Fruit fly (Drosophila melanogaster) whole organism, embryonic: ENCODE measurements around the gene nst.

Source experiments
- Ada2b ChIP-seq: fragments of 200-800 bp; sonication (Bioruptor generic); IDR thresholded peaks from 2 replicates; pipeline ENCODE4 v1.3.6; 2022; ENCODE audit warnings: missing biosample characterization, missing genetic modification characterization
- Aef1 ChIP-seq: fragments of 200-800 bp; sonication (Bioruptor generic); IDR thresholded peaks from 3 replicates; pipeline ENCODE4 v1.3.6; 2022; ENCODE audit warnings: missing biosample characterization, missing genetic modification characterization
- B-H1 ChIP-seq: fragments of 200-800 bp; sonication (Bioruptor generic); IDR thresholded peaks from 3 replicates; pipeline ENCODE4 v1.3.6; 2022; ENCODE audit warnings: missing biosample characterization, missing genetic modification characterization
- CG10321 ChIP-seq: fragments of 200-800 bp; sonication (Bioruptor generic); IDR thresholded peaks from 2 replicates; pipeline ENCODE4 v1.3.6; 2022; ENCODE audit warnings: missing biosample characterization, missing genetic modification characterization
- CG10565 ChIP-seq: fragments of 200-800 bp; sonication (Bioruptor generic); optimal IDR thresholded peaks from 3 replicates; lab custom pipeline; 2016; ENCODE audit warnings: missing biosample characterization, mild to moderate bottlenecking, missing genetic modification characterization
- CG10959 ChIP-seq: fragments of 200-800 bp; sonication (Bioruptor generic); IDR thresholded peaks from 2 replicates; pipeline ENCODE4 v1.3.6; 2022; ENCODE audit warnings: missing biosample characterization, missing genetic modification characterization
- CG11456 ChIP-seq: fragments of 200-800 bp; sonication (Bioruptor generic); IDR thresholded peaks from 3 replicates; pipeline ENCODE4 v1.3.6; 2022; ENCODE audit warnings: missing biosample characterization, missing genetic modification characterization
- CG12236 ChIP-seq: fragments of 200-800 bp; sonication (Bioruptor generic); optimal IDR thresholded peaks from 2 replicates; lab custom pipeline; 2016; ENCODE audit warnings: missing biosample characterization, missing genetic modification characterization
- CG14050 ChIP-seq: fragments of 200-800 bp; sonication (Bioruptor generic); IDR thresholded peaks from 3 replicates; pipeline ENCODE4 v1.3.6; 2022; ENCODE audit warnings: missing biosample characterization, missing genetic modification characterization
- CG14860 ChIP-seq: fragments of 200-800 bp; sonication (Bioruptor generic); IDR thresholded peaks from 3 replicates; pipeline ENCODE4 v1.3.6; 2022; ENCODE audit warnings: missing biosample characterization, missing genetic modification characterization; ENCODE audit not compliant: partially characterized antibody
- CG15073 ChIP-seq: fragments of 200-800 bp; sonication (Bioruptor generic); optimal IDR thresholded peaks from 2 replicates; lab custom pipeline; 2016; ENCODE audit warnings: missing biosample characterization, missing genetic modification characterization
- CG1529 ChIP-seq: fragments of 200-800 bp; sonication (Bioruptor generic); optimal IDR thresholded peaks from 3 replicates; lab custom pipeline; 2018; ENCODE audit warnings: missing biosample characterization, missing genetic modification characterization
- CG15479 ChIP-seq: fragments of 200-800 bp; sonication (Bioruptor generic); optimal IDR thresholded peaks from 3 replicates; lab custom pipeline; 2019; ENCODE audit warnings: missing biosample characterization, mild to moderate bottlenecking, missing genetic modification characterization, moderate library complexity
- CG16815 ChIP-seq: fragments of 200-800 bp; sonication (Bioruptor generic); optimal IDR thresholded peaks from 3 replicates; lab custom pipeline; 2017; ENCODE audit warnings: missing biosample characterization, mild to moderate bottlenecking, missing genetic modification characterization
- CG17328 ChIP-seq: fragments of 200-800 bp; sonication (Bioruptor generic); IDR thresholded peaks from 2 replicates; pipeline ENCODE4 v1.3.6; 2022; ENCODE audit warnings: missing biosample characterization, missing genetic modification characterization
- CG2116 ChIP-seq: fragments of 200-800 bp; sonication (Bioruptor generic); optimal IDR thresholded peaks from 3 replicates; lab custom pipeline; 2018; ENCODE audit warnings: missing biosample characterization, mild to moderate bottlenecking, missing genetic modification characterization
- CG2129 ChIP-seq: fragments of 200-800 bp; sonication (Bioruptor generic); IDR thresholded peaks from 2 replicates; pipeline ENCODE4 v1.3.6; 2022; ENCODE audit warnings: missing biosample characterization, missing genetic modification characterization; ENCODE audit not compliant: partially characterized antibody
- CG3281 ChIP-seq: fragments of 200-800 bp; sonication (Bioruptor generic); optimal IDR thresholded peaks from 3 replicates; lab custom pipeline; 2017; ENCODE audit warnings: missing biosample characterization, mild to moderate bottlenecking, missing genetic modification characterization
- CG4360 ChIP-seq: fragments of 200-800 bp; sonication (Bioruptor generic); IDR thresholded peaks from 2 replicates; pipeline ENCODE4 v1.3.6; 2022; ENCODE audit warnings: missing biosample characterization, missing genetic modification characterization
- CG4820 ChIP-seq: fragments of 200-800 bp; sonication (Bioruptor generic); optimal IDR thresholded peaks from 3 replicates; lab custom pipeline; 2016; ENCODE audit warnings: missing biosample characterization, missing genetic modification characterization
- CG6791 ChIP-seq: fragments of 200-800 bp; sonication (Bioruptor generic); IDR thresholded peaks from 3 replicates; pipeline ENCODE4 v1.3.6; 2022; ENCODE audit warnings: missing biosample characterization, missing genetic modification characterization; ENCODE audit not compliant: partially characterized antibody
- CG7372 ChIP-seq: fragments of 200-800 bp; sonication (Bioruptor generic); IDR thresholded peaks from 2 replicates; pipeline ENCODE4 v1.3.6; 2022; ENCODE audit warnings: missing biosample characterization, missing genetic modification characterization
- CG8281 ChIP-seq: fragments of 200-800 bp; sonication (Bioruptor generic); optimal IDR thresholded peaks from 2 replicates; lab custom pipeline; 2018; ENCODE audit warnings: missing biosample characterization, mild to moderate bottlenecking, missing genetic modification characterization, moderate library complexity
- Chrac-16 ChIP-seq: fragments of 200-800 bp; sonication (Bioruptor generic); optimal IDR thresholded peaks from 3 replicates; lab custom pipeline; 2016; ENCODE audit warnings: missing biosample characterization, missing genetic modification characterization
- ERR ChIP-seq: fragments of 200-800 bp; sonication (Bioruptor generic); optimal IDR thresholded peaks from 2 replicates; lab custom pipeline; 2016; ENCODE audit warnings: missing biosample characterization, missing genetic modification characterization
- GATAe ChIP-seq: fragments of 200-800 bp; sonication (Bioruptor generic); conservative IDR thresholded peaks from 2 replicates; pipeline ENCODE4 v1.3.6; 2022; ENCODE audit warnings: missing biosample characterization, missing genetic modification characterization
- HLHmδ ChIP-seq: fragments of 200-800 bp; sonication (Bioruptor generic); optimal IDR thresholded peaks from 2 replicates; lab custom pipeline; 2018; ENCODE audit warnings: missing biosample characterization, mild to moderate bottlenecking, missing genetic modification characterization, moderate library complexity
- Mad ChIP-seq: fragments of 200-800 bp; sonication (Bioruptor generic); optimal IDR thresholded peaks from 2 replicates; lab custom pipeline; 2016; ENCODE audit warnings: missing biosample characterization, missing genetic modification characterization
- NK7.1 ChIP-seq: fragments of 200-800 bp; sonication (Bioruptor generic); optimal IDR thresholded peaks from 3 replicates; lab custom pipeline; 2016; ENCODE audit warnings: missing biosample characterization, missing genetic modification characterization
- Nf-YB ChIP-seq: fragments of 200-800 bp; sonication (Bioruptor generic); optimal IDR thresholded peaks from 3 replicates; lab custom pipeline; 2019; ENCODE audit warnings: missing biosample characterization, mild to moderate bottlenecking, missing genetic modification characterization, moderate library complexity
- Rfx ChIP-seq: fragments of 200-800 bp; sonication (Bioruptor generic); IDR thresholded peaks from 2 replicates; pipeline ENCODE4 v1.3.6; 2022; ENCODE audit warnings: missing biosample characterization, missing genetic modification characterization
- Scr ChIP-seq: fragments of 200-800 bp; sonication (Bioruptor generic); IDR thresholded peaks from 2 replicates; pipeline ENCODE4 v1.3.6; 2022; ENCODE audit warnings: missing biosample characterization, missing genetic modification characterization; ENCODE audit not compliant: partially characterized antibody
- Six4 ChIP-seq: fragments of 200-800 bp; sonication (Bioruptor generic); optimal IDR thresholded peaks from 2 replicates; lab custom pipeline; 2016; ENCODE audit warnings: missing biosample characterization, missing genetic modification characterization
- bcd ChIP-seq: fragments of 200-800 bp; sonication (Bioruptor generic); optimal IDR thresholded peaks from 2 replicates; lab custom pipeline; 2017; ENCODE audit warnings: missing biosample characterization, mild to moderate bottlenecking, missing genetic modification characterization
- eyg ChIP-seq: fragments of 200-800 bp; sonication (Bioruptor generic); optimal IDR thresholded peaks from 3 replicates; lab custom pipeline; 2016; ENCODE audit warnings: missing biosample characterization, missing genetic modification characterization
- gsb ChIP-seq: fragments of 200-800 bp; sonication (Bioruptor generic); IDR thresholded peaks from 2 replicates; pipeline ENCODE4 v1.3.6; 2022; ENCODE audit warnings: missing biosample characterization, missing genetic modification characterization
- gsb-n ChIP-seq: fragments of 200-800 bp; sonication (Bioruptor generic); optimal IDR thresholded peaks from 3 replicates; lab custom pipeline; 2018; ENCODE audit warnings: missing biosample characterization, mild to moderate bottlenecking, missing genetic modification characterization
- ham ChIP-seq: fragments of 200-800 bp; sonication (Bioruptor generic); IDR thresholded peaks from 2 replicates; pipeline ENCODE4 v1.3.6; 2022; ENCODE audit warnings: missing biosample characterization, missing genetic modification characterization
- ken ChIP-seq: fragments of 200-800 bp; sonication (Bioruptor generic); IDR thresholded peaks from 3 replicates; pipeline ENCODE4 v1.3.6; 2022; ENCODE audit warnings: missing biosample characterization, missing genetic modification characterization
- lab ChIP-seq: fragments of 200-800 bp; sonication (Bioruptor generic); optimal IDR thresholded peaks from 3 replicates; lab custom pipeline; 2017; ENCODE audit warnings: missing biosample characterization, missing genetic modification characterization, mild to moderate bottlenecking, moderate library complexity, missing genetic modification reagents
- lmd ChIP-seq: fragments of 200-800 bp; sonication (Bioruptor generic); IDR thresholded peaks from 2 replicates; pipeline ENCODE4 v1.3.6; 2022; ENCODE audit warnings: missing biosample characterization, missing genetic modification characterization
- nerfin-1 ChIP-seq: fragments of 200-800 bp; sonication (Bioruptor generic); optimal IDR thresholded peaks from 3 replicates; lab custom pipeline; 2019; ENCODE audit warnings: missing biosample characterization, mild to moderate bottlenecking, missing genetic modification characterization, moderate library complexity
- otp ChIP-seq: fragments of 200-800 bp; sonication (Bioruptor generic); IDR thresholded peaks from 3 replicates; pipeline ENCODE4, ENCODE4 v1.3.6; 2022; ENCODE audit warnings: missing biosample characterization, missing genetic modification characterization
- pb ChIP-seq: fragments of 200-800 bp; sonication (Bioruptor generic); optimal IDR thresholded peaks from 3 replicates; lab custom pipeline; 2016; ENCODE audit warnings: missing biosample characterization, missing genetic modification characterization
- peb ChIP-seq: fragments of 200-800 bp; sonication (Bioruptor generic); IDR thresholded peaks from 2 replicates; pipeline ENCODE4 v1.3.6; 2022; ENCODE audit warnings: missing biosample characterization, missing genetic modification characterization
- pho ChIP-seq: fragments of 200-800 bp; sonication (Bioruptor generic); optimal IDR thresholded peaks from 2 replicates; lab custom pipeline; 2016; ENCODE audit warnings: missing biosample characterization, missing genetic modification characterization
- pros ChIP-seq: fragments of 200-800 bp; sonication (Bioruptor generic); optimal IDR thresholded peaks from 3 replicates; lab custom pipeline; 2019; ENCODE audit warnings: missing biosample characterization, mild to moderate bottlenecking, missing genetic modification characterization, moderate library complexity
- ranshi ChIP-seq: fragments of 200-800 bp; sonication (Bioruptor generic); IDR thresholded peaks from 2 replicates; pipeline ENCODE4 v1.3.6; 2022; ENCODE audit warnings: missing biosample characterization, missing genetic modification characterization
- slp2 ChIP-seq: fragments of 200-800 bp; sonication (Bioruptor generic); optimal IDR thresholded peaks from 2 replicates; lab custom pipeline; 2016; ENCODE audit warnings: missing biosample characterization, missing genetic modification characterization
- wor ChIP-seq: fragments of 200-800 bp; sonication (Bioruptor generic); IDR thresholded peaks from 2 replicates; pipeline ENCODE4 v1.3.6; 2022; ENCODE audit warnings: missing biosample characterization, missing genetic modification characterization
- zen2 ChIP-seq: fragments of 200-800 bp; sonication (Bioruptor generic); IDR thresholded peaks from 3 replicates; pipeline ENCODE4 v1.3.6; 2022; ENCODE audit warnings: missing biosample characterization, missing genetic modification characterization; ENCODE audit not compliant: partially characterized antibody

nst gene

DNA sequence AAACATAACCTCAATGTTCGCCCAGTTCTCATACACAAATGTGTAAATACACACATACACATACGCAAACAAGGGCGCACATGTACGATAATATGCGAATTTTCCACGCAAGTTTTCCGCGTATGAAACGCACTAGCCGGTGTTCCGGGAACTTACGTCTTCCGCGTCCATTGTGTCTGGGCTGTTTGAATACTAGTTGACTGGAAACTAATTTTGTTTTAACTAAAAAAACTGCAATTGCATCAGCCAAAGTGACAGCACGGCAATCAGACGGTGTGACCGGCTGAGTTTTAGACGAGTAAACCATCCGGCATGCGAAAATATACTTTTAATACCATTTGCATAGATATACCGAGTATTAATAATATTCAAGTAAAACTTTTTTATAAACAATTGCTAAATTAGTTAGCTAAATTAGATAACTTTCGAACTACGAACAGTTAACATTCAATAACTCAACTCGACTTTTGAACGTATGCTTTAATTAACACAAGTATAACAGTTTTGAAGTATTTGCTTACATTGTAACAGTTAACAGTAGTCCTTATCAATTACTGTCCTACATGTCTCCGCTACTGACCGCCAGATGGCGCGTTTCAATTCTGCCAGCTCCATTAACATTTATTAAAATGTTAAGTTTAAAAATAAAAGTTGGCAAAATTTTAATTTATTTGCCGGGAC, 3.4 kb downstream of the nst start, which contains the start of gene eIF2beta (continued):
- TF ChIP-seq zen2 (GFP tag; lab: Robert Waterston, UW) (no peak), lmd (GFP tag; lab: Robert Waterston, UW) (no peak), Nf-YB (GFP tag; lab: Kevin White, UChicago) (no peak), GATAe (GFP tag; lab: Robert Waterston, UW) (no peak), peb (GFP tag; lab: Robert Waterston, UW) (no peak), Ada2b (GFP tag; lab: Robert Waterston, UW) (no peak), CG8281 (tag; lab: Kevin White, UChicago) (no peak), Mad (GFP tag; lab: Kevin White, UChicago) (no peak), wor (GFP tag; lab: Robert Waterston, UW) (no peak), Six4 (GFP tag; lab: Kevin White, UChicago) (no peak), NK7.1 (GFP tag; lab: Kevin White, UChicago) (no peak), CG4360 (GFP tag; lab: Robert Waterston, UW) (no peak), gsb-n (tag; lab: Kevin White, UChicago) (no peak), gsb (GFP tag; lab: Robert Waterston, UW) (no peak), ERR (GFP tag; lab: Kevin White, UChicago) (no peak), lab (GFP tag; lab: Kevin White, UChicago) (peak; percentile 62), CG16815 (GFP tag; lab: Kevin White, UChicago) (no peak), CG2129 (GFP tag; lab: Robert Waterston, UW) (no peak), CG17328 (GFP tag; lab: Robert Waterston, UW) (0 out of 2 replicates have a peak, but pooled peaks have one; percentile 22), CG10959 (GFP tag; lab: Robert Waterston, UW) (no peak), HLHmδ (GFP tag; lab: Kevin White, UChicago) (peak; percentile 57), slp2 (peak; percentile 37), pho (GFP tag; lab: Kevin White, UChicago) (no peak), eyg (no peak), pros (GFP tag; lab: Kevin White, UChicago) (no peak), ranshi (GFP tag; lab: Robert Waterston, UW) (no peak; the same call in 1 of the 2 replicates), bcd (GFP tag; lab: Kevin White, UChicago) (no peak), B-H1 (GFP tag; lab: Robert Waterston, UW) (no peak; the same call in 2 of the 3 replicates), CG7372 (GFP tag; lab: Robert Waterston, UW) (no peak), ham (GFP tag; lab: Robert Waterston, UW) (no peak), Aef1 (GFP tag; lab: Robert Waterston, UW) (no peak), Chrac-16 (GFP tag; lab: Kevin White, UChicago) (peak; percentile 28), otp (GFP tag; lab: Robert Waterston, UW) (no peak), CG11456 (GFP tag; lab: Robert Waterston, UW) (0 out of 3 replicates have a peak, but pooled peaks have one; percentile 41), CG10321 (GFP tag; lab: Robert Waterston, UW) (no peak), CG15073 (no peak), Scr (GFP tag; lab: Robert Waterston, UW) (no peak), CG3281 (GFP tag; lab: Kevin White, UChicago) (peak; percentile 46), CG14050 (GFP tag; lab: Robert Waterston, UW) (no peak; the same call in 2 of the 3 replicates), CG10565 (no peak), CG14860 (GFP tag; lab: Robert Waterston, UW) (no peak), CG1529 (peak; percentile 7), pb (GFP tag; lab: Kevin White, UChicago) (no peak), CG2116 (GFP tag; lab: Kevin White, UChicago) (peak; percentile 40), CG4820 (GFP tag; lab: Kevin White, UChicago) (peak; percentile 19), CG15479 (GFP tag; lab: Kevin White, UChicago) (peak; percentile 14), ken (no peak), Rfx (GFP tag; lab: Robert Waterston, UW) (peak; percentile 25; the same call in 1 of the 2 replicates), CG6791 (no peak), nerfin-1 (tag; lab: Kevin White, UChicago) (peak; percentile 33), CG12236 (GFP tag; lab: Kevin White, UChicago) (no peak)
